Worm (Caenorhabditis elegans): ENCODE results near the gene chil-17.

ce11 chrII:9416381-9417276 is 23.3 kb downstream of the chil-17 start, which contains the start of the genes gss-1 and chch-3:
- TF ChIP-seq him-1 (tag; optimal IDR thresholded peaks at IDR 0.05) (no peak), W03F9.2 (tag; optimal IDR thresholded peaks at IDR 0.05) (peak; percentile 81)
